Worm (Caenorhabditis elegans): ENCODE measurements around the gene col-161.

col-161 gene

ce11 chrV:13317911-13318502 lies at the start of gene col-161, which contains the start of gene srh-18:
Gene col-161, minus strand, starts transcription at chrV:13318011.
Gene srh-18, plus strand, starts transcription at chrV:13318452.
- TF ChIP-seq nhr-11 (tag; optimal IDR thresholded peaks at IDR 0.05) (peak; percentile 17), sptf-1 (tag; optimal IDR thresholded peaks at IDR 0.05) (no peak), fos-1 (tag; optimal IDR thresholded peaks at IDR 0.05) (no peak), xbp-1 (tag; optimal IDR thresholded peaks at IDR 0.05) (no peak), nhr-47 (tag; optimal IDR thresholded peaks at IDR 0.05) (no peak), egl-27 (tag; optimal IDR thresholded peaks at IDR 0.05) (no peak), lin-35 (GFP tag; optimal IDR thresholded peaks at IDR 0.05) (no peak), tbx-2 (tag; optimal IDR thresholded peaks at IDR 0.05) (no peak)

- TF ChIP-seq hpl-2 (GFP tag; optimal IDR thresholded peaks at IDR 0.05) = no peak
- TF ChIP-seq tbx-2 (tag; optimal IDR thresholded peaks at IDR 0.05) = no peak
- no peak for TF ChIP-seq efl-3 (GFP tag; optimal IDR thresholded peaks at IDR 0.05)
- no peak for TF ChIP-seq elt-3 (tag; optimal IDR thresholded peaks at IDR 0.05)
- TF ChIP-seq ceh-90 (tag; optimal IDR thresholded peaks at IDR 0.05) = no peak
- no peak for TF ChIP-seq blmp-1 (tag; optimal IDR thresholded peaks at IDR 0.05)
- TF ChIP-seq lir-3 (tag; optimal IDR thresholded peaks at IDR 0.05; ENCODE audit: poor library complexity) = no peak
- TF ChIP-seq dsc-1 (tag; optimal IDR thresholded peaks at IDR 0.05) = no peak
- no peak for TF ChIP-seq Y116A8C.19 (tag; optimal IDR thresholded peaks at IDR 0.05; ENCODE audit: borderline replicate concordance)
- TF ChIP-seq snu-23 (GFP tag; optimal IDR thresholded peaks at IDR 0.05) = no peak
- no peak for TF ChIP-seq nhr-71 (tag; optimal IDR thresholded peaks at IDR 0.05)
- no peak for TF ChIP-seq lin-13 (GFP tag; optimal IDR thresholded peaks at IDR 0.05)
- TF ChIP-seq nhr-47 (tag; optimal IDR thresholded peaks at IDR 0.05) = no peak
- TF ChIP-seq ets-5 (GFP tag; IDR thresholded peaks at IDR 0.05) = no peak
- TF ChIP-seq unc-30 (tag; optimal IDR thresholded peaks at IDR 0.05) = no peak
These were observed 49.2 kb upstream of the col-161 start, which contains the start of gene srx-125 for ce11 chrV:13367024-13367423. Gene srx-125, plus strand, starts transcription at chrV:13367324.

ce11 chrV:13366488-13366887 lies 48.7 kb upstream of the col-161 start:
- TF ChIP-seq nhr-71 (tag; optimal IDR thresholded peaks at IDR 0.05) (peak; percentile 40), lsy-2 (tag; optimal IDR thresholded peaks at IDR 0.05) (peak; percentile 1 to 9), hlh-4 (tag; optimal IDR thresholded peaks at IDR 0.05) (peak; percentile 65), ceh-82 (tag; optimal IDR thresholded peaks at IDR 0.05) (no peak), lin-15B (tag; optimal IDR thresholded peaks at IDR 0.05) (no peak), ama-1 (optimal IDR thresholded peaks at IDR 0.05) (no peak), elt-3 (tag; optimal IDR thresholded peaks at IDR 0.05) (no peak), unc-130 (tag; optimal IDR thresholded peaks at IDR 0.05) (no peak), fkh-8 (tag; optimal IDR thresholded peaks at IDR 0.05) (peak; percentile 46), nhr-47 (tag; optimal IDR thresholded peaks at IDR 0.05) (peak; percentile 58), nhr-237 (tag; optimal IDR thresholded peaks at IDR 0.05) (peak; percentile 13), ztf-4 (tag; optimal IDR thresholded peaks at IDR 0.05) (no peak), lin-39 (tag; optimal IDR thresholded peaks at IDR 0.05) (peak; percentile 2), zag-1 (tag; optimal IDR thresholded peaks at IDR 0.05) (no peak)

- TF ChIP-seq nhr-71 (tag; optimal IDR thresholded peaks at IDR 0.05) (no peak), elt-3 (tag; optimal IDR thresholded peaks at IDR 0.05) (no peak), sup-37 (GFP tag; optimal IDR thresholded peaks at IDR 0.05) (no peak), ceh-88 (GFP tag; IDR thresholded peaks at IDR 0.05) (no peak), fkh-10 (GFP tag; optimal IDR thresholded peaks at IDR 0.05) (no peak), tbx-2 (tag; optimal IDR thresholded peaks at IDR 0.05) (no peak), F16B12.6 (tag; optimal IDR thresholded peaks at IDR 0.05) (no peak), snpc-4 (tag; optimal IDR thresholded peaks at IDR 0.05) (no peak), nhr-28 (tag; optimal IDR thresholded peaks at IDR 0.05) (no peak), ces-1 (GFP tag; optimal IDR thresholded peaks at IDR 0.05) (no peak), isw-1 (GFP tag; IDR thresholded peaks at IDR 0.05) (no peak), rnt-1 (tag; optimal IDR thresholded peaks at IDR 0.05) (no peak), efl-3 (GFP tag; optimal IDR thresholded peaks at IDR 0.05) (no peak), C04F5.9 (tag; optimal IDR thresholded peaks at IDR 0.05) (no peak)
These were observed 46.4 kb upstream of the col-161 start for ce11 chrV:13364227-13364626.

All from whole organism, L1 larva.